Worm (Caenorhabditis elegans) whole organism, young adult: ENCODE data around the gene K05F1.9.
"Not testable (repeated sequence)": the region's sequence is repeated elsewhere in the genome, so short reads cannot be mapped to it uniquely, and the experiment has no call there.

Source experiments
- B0019.2 ChIP-seq: fragments of 200-800 bp; sonication (Bioruptor generic); conservative IDR thresholded peaks from 2 replicates; pipeline ENCODE4 v1.3.6; 2022; ENCODE audit warnings: missing genetic modification reagents, missing genetic modification characterization, missing compliant biosample characterization
- C17E4.6 ChIP-seq: fragments of 200-800 bp; sonication (Bioruptor generic); IDR thresholded peaks from 2 replicates; pipeline ENCODE4 v1.3.6; 2022; ENCODE audit warnings: missing genetic modification reagents, missing genetic modification characterization, missing compliant biosample characterization
- F22D6.2 ChIP-seq: sonication (generic microtip); optimal IDR thresholded peaks from 2 replicates; lab custom pipeline; 2016; ENCODE audit warnings: mild to moderate bottlenecking, missing genetic modification characterization, missing compliant biosample characterization
- F33H1.4 ChIP-seq: fragments of 200-800 bp; sonication (Bioruptor generic); IDR thresholded peaks from 2 replicates; pipeline ENCODE4 v1.3.6; 2022; ENCODE audit warnings: missing genetic modification reagents, missing genetic modification characterization, missing compliant biosample characterization
- F37B4.10 ChIP-seq: fragments of 200-800 bp; sonication (Bioruptor generic); IDR thresholded peaks from 2 replicates; pipeline ENCODE4 v1.3.6; 2022; ENCODE audit warnings: missing genetic modification characterization, missing compliant biosample characterization
- F57A8.1 ChIP-seq: fragments of 200-800 bp; sonication (Bioruptor generic); optimal IDR thresholded peaks from 2 replicates; lab custom pipeline; 2018; ENCODE audit warnings: mild to moderate bottlenecking, missing genetic modification characterization, moderate library complexity, missing compliant biosample characterization
- F57C9.4 ChIP-seq: sonication (generic microtip); optimal IDR thresholded peaks from 2 replicates; lab custom pipeline; 2017; ENCODE audit warnings: mild to moderate bottlenecking, missing genetic modification characterization, missing compliant biosample characterization
- K11D2.4 ChIP-seq: fragments of 200-800 bp; sonication (Bioruptor generic); IDR thresholded peaks from 2 replicates; pipeline ENCODE4 v1.3.6; 2022; ENCODE audit warnings: missing genetic modification reagents, missing genetic modification characterization, missing compliant biosample characterization
- Y79H2A.3 ChIP-seq: fragments of 200-800 bp; sonication (Bioruptor generic); conservative IDR thresholded peaks from 2 replicates; pipeline ENCODE4 v1.3.6; 2022; ENCODE audit warnings: missing genetic modification reagents, missing genetic modification characterization, missing compliant biosample characterization
- ZK185.1 ChIP-seq: sonication (generic microtip); optimal IDR thresholded peaks from 2 replicates; lab custom pipeline; 2016; ENCODE audit warnings: mild to moderate bottlenecking, missing genetic modification characterization, missing compliant biosample characterization; ENCODE audit not compliant: poor library complexity, severe bottlenecking
- atf-7 ChIP-seq: sonication (generic microtip); optimal IDR thresholded peaks from 2 replicates; lab custom pipeline; 2017; ENCODE audit warnings: mild to moderate bottlenecking, missing genetic modification characterization, missing compliant biosample characterization
- athp-1 ChIP-seq: sonication (generic microtip); optimal IDR thresholded peaks from 2 replicates; lab custom pipeline; 2017; ENCODE audit warnings: mild to moderate bottlenecking, missing genetic modification characterization, missing compliant biosample characterization
- attf-5 ChIP-seq: fragments of 200-800 bp; sonication (Bioruptor generic); optimal IDR thresholded peaks from 2 replicates; lab custom pipeline; 2018; ENCODE audit warnings: mild to moderate bottlenecking, missing genetic modification characterization, missing compliant biosample characterization
- dox-1 ChIP-seq: fragments of 200-800 bp; sonication (Bioruptor generic); IDR thresholded peaks from 2 replicates; pipeline ENCODE4 v1.3.6; 2022; ENCODE audit warnings: missing genetic modification reagents, missing genetic modification characterization, missing compliant biosample characterization
- dpl-1 ChIP-seq: fragments of 150-350 bp; optimal IDR thresholded peaks from 2 replicates; lab custom pipeline; 2014; ENCODE audit warnings: missing biosample characterization, missing genetic modification reagents, missing genetic modification characterization
- egl-18 ChIP-seq: fragments of 200-800 bp; sonication (Bioruptor generic); IDR thresholded peaks from 2 replicates; pipeline ENCODE4 v1.3.6; 2022; ENCODE audit warnings: missing genetic modification reagents, missing genetic modification characterization, missing compliant biosample characterization
- fkh-3 ChIP-seq: sonication (generic microtip); optimal IDR thresholded peaks from 2 replicates; lab custom pipeline; 2016; ENCODE audit warnings: mild to moderate bottlenecking, missing genetic modification characterization, missing compliant biosample characterization
- hmg-20 ChIP-seq: fragments of 200-800 bp; sonication (Bioruptor generic); IDR thresholded peaks from 2 replicates; pipeline ENCODE4 v1.3.6; 2022; ENCODE audit warnings: missing genetic modification reagents, missing genetic modification characterization, missing compliant biosample characterization
- hsf-1 ChIP-seq: fragments of 200-800 bp; sonication (Bioruptor generic); IDR thresholded peaks from 2 replicates; pipeline ENCODE4 v1.3.6; 2022; ENCODE audit warnings: missing genetic modification reagents, missing genetic modification characterization, missing compliant biosample characterization
- lin-40 ChIP-seq: sonication (generic microtip); optimal IDR thresholded peaks from 2 replicates; lab custom pipeline; 2016; ENCODE audit warnings: missing genetic modification characterization, mild to moderate bottlenecking, missing compliant biosample characterization, missing genotype, missing genetic modification reagents
- madf-3 ChIP-seq: fragments of 200-800 bp; sonication (Bioruptor generic); IDR thresholded peaks from 2 replicates; pipeline ENCODE4 v1.3.6; 2022; ENCODE audit warnings: missing genetic modification reagents, missing genetic modification characterization, missing compliant biosample characterization
- nhr-80 ChIP-seq: sonication (generic microtip); optimal IDR thresholded peaks from 2 replicates; lab custom pipeline; 2016; ENCODE audit warnings: missing genetic modification characterization, missing compliant biosample characterization
- pbrm-1 ChIP-seq: fragments of 200-800 bp; sonication (Bioruptor generic); IDR thresholded peaks from 2 replicates; pipeline ENCODE4 v1.3.6; 2022; ENCODE audit warnings: missing genetic modification reagents, missing genetic modification characterization, missing compliant biosample characterization
- rec-8 ChIP-seq, 2 experiments: sonication (generic microtip); optimal IDR thresholded peaks; 2 replicates each; lab custom pipeline; 2016; ENCODE audit warnings: mild to moderate bottlenecking in 2 of 2, missing genetic modification characterization in 2 of 2, missing genetic modification reagents in 2 of 2, missing genotype in 2 of 2, missing biosample characterization in 1 of 2, missing compliant biosample characterization in 1 of 2, moderate library complexity in 1 of 2
- snpc-4 ChIP-seq, 5 experiments: fragments of 150-350 bp in 1 of 5; sonication (generic microtip) in 4 of 5; optimal IDR thresholded peaks; 2 replicates each; lab custom pipeline; 2014 to 2018; ENCODE audit warnings: missing genetic modification characterization in 5 of 5, missing biosample characterization in 3 of 5, antibody characterized with exemption in 2 of 5, mild to moderate bottlenecking in 2 of 5, missing compliant biosample characterization in 2 of 5, missing genotype in 2 of 5, moderate library complexity in 2 of 5, missing genetic modification reagents in 1 of 5

The K05F1.9 gene

ce11 chrII:5765318-5765717, 35.7 kb downstream of the K05F1.9 start, which contains the start of gene ifb-1 (continued):
- TF ChIP-seq snpc-4 (GFP tag; optimal IDR thresholded peaks at IDR 0.05; lab: Kevin White, UChicago) (no peak), snpc-4 (tag; optimal IDR thresholded peaks at IDR 0.05; lab: Kevin White, UChicago) (no peak)

- not testable (repeated sequence) for TF ChIP-seq attf-5 (GFP tag; lab: Kevin White, UChicago); F33H1.4 (GFP tag; lab: Robert Waterston, UW); atf-7 (tag; lab: Kevin White, UChicago)
- TF ChIP-seq, all 124 proteins: peak for 0; not testable (repeated sequence) for 124
Measured at ce11 chrII:5757656-5758055, 43.3 kb downstream of the K05F1.9 start, which contains the start of the genes F10C1.3 and F10C1.23. F10C1.3 (minus strand) TSS chrII:5757756. F10C1.23 (plus strand) TSS chrII:5758040.

ce11 chrII:5754168-5754567, 46.8 kb downstream of the K05F1.9 start, which contains the start of gene F10C1.8:
F10C1.8 (plus strand) TSS chrII:5754468.
- no peak for TF ChIP-seq F37B4.10 (GFP tag; lab: Robert Waterston, UW)
- TF ChIP-seq F57C9.4, result no peak
- TF ChIP-seq F57A8.1 (GFP tag; lab: Kevin White, UChicago), result no peak
- TF ChIP-seq fkh-3 (tag; lab: Kevin White, UChicago), result no peak
- TF ChIP-seq Y79H2A.3, result no peak
- no peak for TF ChIP-seq egl-18 (GFP tag; lab: Robert Waterston, UW)
- no peak for TF ChIP-seq lin-40 (tag; lab: Kevin White, UChicago)
- no peak for TF ChIP-seq rec-8 (tag; optimal IDR thresholded peaks at IDR 0.05; lab: Kevin White, UChicago)
- no peak for TF ChIP-seq B0019.2 (GFP tag; lab: Robert Waterston, UW)
- no peak for TF ChIP-seq hmg-20 (GFP tag; lab: Robert Waterston, UW)
- TF ChIP-seq athp-1, result no peak
- no peak for TF ChIP-seq F22D6.2
- TF ChIP-seq pbrm-1 (GFP tag; lab: Robert Waterston, UW), result no peak
- TF ChIP-seq madf-3 (GFP tag; lab: Robert Waterston, UW), result no peak
- TF ChIP-seq C17E4.6 (GFP tag; lab: Robert Waterston, UW), result no peak

- TF ChIP-seq dpl-1 (GFP tag; lab: Kevin White, UChicago) (no peak), nhr-80 (tag; lab: Kevin White, UChicago) (peak; percentile 96), hsf-1 (GFP tag; lab: Robert Waterston, UW) (0 out of 2 replicates have a peak, but pooled peaks have one; percentile 37), ZK185.1 (tag; lab: Kevin White, UChicago) (peak; percentile 29), K11D2.4 (GFP tag; lab: Robert Waterston, UW) (no peak), C17E4.6 (GFP tag; lab: Robert Waterston, UW) (no peak), dox-1 (GFP tag; lab: Robert Waterston, UW) (peak; percentile 63)
Measured at ce11 chrII:5751353-5751752, 49.6 kb downstream of the K05F1.9 start.
